Fruit fly (Drosophila melanogaster): ENCODE results near the gene inc.

Gene inc

dm6 chrX:1470562-1470961 lies 12.7 kb upstream of the inc start, which contains the start of gene pck:
TSS of gene pck (plus strand) at chrX:1470666.
- peak; percentile 66 for TF ChIP-seq CG11617 (GFP tag; optimal IDR thresholded peaks at IDR 0.05)
- TF ChIP-seq CG7101 (tag; optimal IDR thresholded peaks at IDR 0.05), result peak; percentile 54
- TF ChIP-seq cic (GFP tag; optimal IDR thresholded peaks at IDR 0.05), result no peak
- TF ChIP-seq CG7045 (GFP tag; optimal IDR thresholded peaks at IDR 0.05), result no peak
- TF ChIP-seq toe (GFP tag; optimal IDR thresholded peaks at IDR 0.05), result peak; percentile 60
- TF ChIP-seq Mnt (GFP tag; optimal IDR thresholded peaks at IDR 0.05), result peak; percentile 86
- peak; percentile 10 for TF ChIP-seq CG33017 (tag; optimal IDR thresholded peaks at IDR 0.05)
- peak; percentile 56 for TF ChIP-seq pad (GFP tag; optimal IDR thresholded peaks at IDR 0.05)
- TF ChIP-seq CG1620 (GFP tag; optimal IDR thresholded peaks at IDR 0.05), result peak; percentile 77
- no peak for TF ChIP-seq CG5204 (GFP tag; optimal IDR thresholded peaks at IDR 0.05)
- no peak for TF ChIP-seq cnc (optimal IDR thresholded peaks at IDR 0.05)
- TF ChIP-seq CG14711 (tag; optimal IDR thresholded peaks at IDR 0.05), result peak; percentile 68
- no peak for TF ChIP-seq CG12768 (GFP tag; optimal IDR thresholded peaks at IDR 0.05)
- no peak for TF ChIP-seq Clk (GFP tag; optimal IDR thresholded peaks at IDR 0.05)
- TF ChIP-seq bab1 (GFP tag; optimal IDR thresholded peaks at IDR 0.05), result peak; percentile 56
- TF ChIP-seq kay (GFP tag; ENCODE audit: borderline replicate concordance), result no peak
- TF ChIP-seq ovo (GFP tag; optimal IDR thresholded peaks at IDR 0.05), result peak; percentile 78
- peak; percentile 36 for TF ChIP-seq tj (GFP tag; optimal IDR thresholded peaks at IDR 0.05)
- TF ChIP-seq Crg-1 (GFP tag; optimal IDR thresholded peaks at IDR 0.05), result peak; percentile 57
- TF ChIP-seq Hr96 (GFP tag; optimal IDR thresholded peaks at IDR 0.05), result peak; percentile 81

- TF ChIP-seq toe (GFP tag; optimal IDR thresholded peaks at IDR 0.05) (no peak), Clk (GFP tag; optimal IDR thresholded peaks at IDR 0.05) (no peak), CG11617 (GFP tag; optimal IDR thresholded peaks at IDR 0.05) (no peak), kay (GFP tag; ENCODE audit: borderline replicate concordance) (no peak), Mnt (GFP tag; optimal IDR thresholded peaks at IDR 0.05) (no peak), Hr96 (GFP tag; optimal IDR thresholded peaks at IDR 0.05) (no peak), CG1620 (GFP tag; optimal IDR thresholded peaks at IDR 0.05) (no peak), Crg-1 (GFP tag; optimal IDR thresholded peaks at IDR 0.05) (no peak), cnc (optimal IDR thresholded peaks at IDR 0.05) (no peak), CG33017 (tag; optimal IDR thresholded peaks at IDR 0.05) (no peak), CG7101 (tag; optimal IDR thresholded peaks at IDR 0.05) (no peak), cic (GFP tag; optimal IDR thresholded peaks at IDR 0.05) (no peak), CG5204 (GFP tag; optimal IDR thresholded peaks at IDR 0.05) (no peak), bab1 (GFP tag; optimal IDR thresholded peaks at IDR 0.05) (no peak)
Measured at dm6 chrX:1472222-1472621, 11.1 kb upstream of the inc start, which contains the start of gene CG14780. TSS of gene CG14780 (plus strand) at chrX:1472522.

- TF ChIP-seq bab1 (GFP tag; optimal IDR thresholded peaks at IDR 0.05) (no peak), CG5204 (GFP tag; optimal IDR thresholded peaks at IDR 0.05) (no peak), CG33017 (tag; optimal IDR thresholded peaks at IDR 0.05) (no peak), kay (GFP tag; ENCODE audit: borderline replicate concordance) (no peak), Crg-1 (GFP tag; optimal IDR thresholded peaks at IDR 0.05) (no peak), CG14711 (tag; optimal IDR thresholded peaks at IDR 0.05) (no peak), CG11617 (GFP tag; optimal IDR thresholded peaks at IDR 0.05) (no peak), CG7101 (tag; optimal IDR thresholded peaks at IDR 0.05) (no peak), cnc (optimal IDR thresholded peaks at IDR 0.05) (no peak), CG12768 (GFP tag; optimal IDR thresholded peaks at IDR 0.05) (no peak), Clk (GFP tag; optimal IDR thresholded peaks at IDR 0.05) (no peak), tj (GFP tag; optimal IDR thresholded peaks at IDR 0.05) (no peak), Hr96 (GFP tag; optimal IDR thresholded peaks at IDR 0.05) (no peak), CG7045 (GFP tag; optimal IDR thresholded peaks at IDR 0.05) (no peak), pad (GFP tag; optimal IDR thresholded peaks at IDR 0.05) (no peak)
Measured at dm6 chrX:1476436-1476835, 6.8 kb upstream of the inc start.

dm6 chrX:1476848-1477247 lies 6.4 kb upstream of the inc start, which contains the start of the genes Rab27 and mei-38:
TSS of gene Rab27 (minus strand) at chrX:1476974.
TSS of gene mei-38 (plus strand) at chrX:1477063.
- peak; percentile 54 for TF ChIP-seq pad (GFP tag; optimal IDR thresholded peaks at IDR 0.05)
- no peak for TF ChIP-seq toe (GFP tag; optimal IDR thresholded peaks at IDR 0.05)
- no peak for TF ChIP-seq kay (GFP tag; ENCODE audit: borderline replicate concordance)
- TF ChIP-seq bab1 (GFP tag; optimal IDR thresholded peaks at IDR 0.05), result peak; percentile 56
- peak; percentile 44 for TF ChIP-seq CG7101 (tag; optimal IDR thresholded peaks at IDR 0.05)
- TF ChIP-seq CG1620 (GFP tag; optimal IDR thresholded peaks at IDR 0.05), result peak; percentile 76
- TF ChIP-seq cic (GFP tag; optimal IDR thresholded peaks at IDR 0.05), result no peak
- TF ChIP-seq Mnt (GFP tag; optimal IDR thresholded peaks at IDR 0.05), result peak; percentile 8
- TF ChIP-seq Crg-1 (GFP tag; optimal IDR thresholded peaks at IDR 0.05), result peak; percentile 82

dm6 chrX:1478276-1479122 lies 4.8 kb upstream of the inc start, which contains the start of gene rush:
TSS of gene rush (plus strand) at chrX:1478552.
- peak; percentile 73 for TF ChIP-seq pad (GFP tag; optimal IDR thresholded peaks at IDR 0.05)
- no peak for TF ChIP-seq tj (GFP tag; optimal IDR thresholded peaks at IDR 0.05)
- peak; percentile 43 for TF ChIP-seq Hr96 (GFP tag; optimal IDR thresholded peaks at IDR 0.05)
- no peak for TF ChIP-seq CG12768 (GFP tag; optimal IDR thresholded peaks at IDR 0.05)
- TF ChIP-seq kay (GFP tag; ENCODE audit: borderline replicate concordance), result no peak
- no peak for TF ChIP-seq CG7045 (GFP tag; optimal IDR thresholded peaks at IDR 0.05)
- TF ChIP-seq CG14711 (tag; optimal IDR thresholded peaks at IDR 0.05), result no peak
- TF ChIP-seq CG11617 (GFP tag; optimal IDR thresholded peaks at IDR 0.05), result peak; percentile 23
- no peak for TF ChIP-seq CG5204 (GFP tag; optimal IDR thresholded peaks at IDR 0.05)
- no peak for TF ChIP-seq CG33017 (tag; optimal IDR thresholded peaks at IDR 0.05)
- TF ChIP-seq Clk (GFP tag; optimal IDR thresholded peaks at IDR 0.05), result no peak
- TF ChIP-seq toe (GFP tag; optimal IDR thresholded peaks at IDR 0.05), result no peak
- peak; percentile 4 for TF ChIP-seq cic (GFP tag; optimal IDR thresholded peaks at IDR 0.05)
- peak; percentile 62 for TF ChIP-seq Mnt (GFP tag; optimal IDR thresholded peaks at IDR 0.05)
- TF ChIP-seq bab1 (GFP tag; optimal IDR thresholded peaks at IDR 0.05), result peak; percentile 21
- peak; percentile 38 for TF ChIP-seq CG7101 (tag; optimal IDR thresholded peaks at IDR 0.05)
- no peak for TF ChIP-seq cnc (optimal IDR thresholded peaks at IDR 0.05)
- TF ChIP-seq CG1620 (GFP tag; optimal IDR thresholded peaks at IDR 0.05), result peak; percentile 49
- peak; percentile 59 for TF ChIP-seq Crg-1 (GFP tag; optimal IDR thresholded peaks at IDR 0.05)
- peak; percentile 44 for TF ChIP-seq ovo (GFP tag; optimal IDR thresholded peaks at IDR 0.05)
